Worm (Caenorhabditis elegans) whole organism, L2 larva: ENCODE results near the gene K09D9.9.

Source experiments
- egl-27 ChIP-seq: sonication (generic microtip); optimal IDR thresholded peaks from 3 replicates; lab custom pipeline; 2017; ENCODE audit warnings: missing biosample characterization, missing genetic modification reagents, missing genetic modification characterization
- elt-1 ChIP-seq: fragments of 150-350 bp; optimal IDR thresholded peaks from 2 replicates; lab custom pipeline; 2014; ENCODE audit warnings: missing biosample characterization, missing genetic modification characterization
- lin-39 ChIP-seq: fragments of 150-350 bp; optimal IDR thresholded peaks from 2 replicates; lab custom pipeline; 2014; ENCODE audit warnings: missing biosample characterization, missing genetic modification reagents, missing genetic modification characterization
- nhr-10 ChIP-seq: sonication (generic microtip); optimal IDR thresholded peaks from 2 replicates; lab custom pipeline; 2017; ENCODE audit warnings: missing biosample characterization, missing genetic modification characterization
- unc-39 ChIP-seq: fragments of 150-350 bp; optimal IDR thresholded peaks from 2 replicates; lab custom pipeline; 2014; ENCODE audit warnings: missing biosample characterization, missing genetic modification characterization

ce11 chrV:3961235-3961634, 32.7 kb downstream of the K09D9.9 start, which contains the start of gene cyp-34A6:
- no peak for TF ChIP-seq unc-39 (tag; lab: Kevin White, UChicago)
- TF ChIP-seq elt-1 (tag; lab: Kevin White, UChicago), result no peak
- TF ChIP-seq nhr-10 (tag; lab: Kevin White, UChicago), result no peak
- TF ChIP-seq lin-39, result no peak
- no peak for TF ChIP-seq egl-27
